Worm (Caenorhabditis elegans) whole organism, L4 larva: ENCODE measurements around the gene T11G6.2.

Experiments used
- F44E2.7 ChIP-seq: fragments of 200-800 bp; sonication (Bioruptor generic); IDR thresholded peaks from 2 replicates; pipeline ENCODE4 v2.1.2; 2022; ENCODE audit warnings: missing genetic modification characterization, missing compliant biosample characterization
- T20F7.1 ChIP-seq: fragments of 200-800 bp; sonication (Bioruptor generic); optimal IDR thresholded peaks from 2 replicates; lab custom pipeline; 2018; ENCODE audit warnings: mild to moderate bottlenecking, missing genetic modification characterization, missing compliant biosample characterization
- ZK337.2 ChIP-seq: fragments of 200-800 bp; sonication (Bioruptor generic); IDR thresholded peaks from 2 replicates; pipeline ENCODE4 v1.3.6; 2022; ENCODE audit warnings: missing genetic modification reagents, missing genetic modification characterization, missing compliant biosample characterization
- aha-1 ChIP-seq: fragments of 150-350 bp; peaks from one replicate; lab custom pipeline; 2014; ENCODE audit warnings: missing biosample characterization, missing genetic modification characterization
- aly-2 ChIP-seq: sonication (generic microtip); optimal IDR thresholded peaks from 2 replicates; lab custom pipeline; 2018; ENCODE audit warnings: missing biosample characterization, missing genetic modification characterization
- ama-1 ChIP-seq: fragments of 150-350 bp; optimal IDR thresholded peaks from 2 replicates; lab custom pipeline; 2014; ENCODE audit warnings: inconsistent platforms, mixed read lengths
- arid-1 ChIP-seq: fragments of 200-800 bp; sonication (Bioruptor generic); conservative IDR thresholded peaks from 2 replicates; pipeline ENCODE4 v1.3.6; 2022; ENCODE audit warnings: missing genetic modification reagents, missing genetic modification characterization, missing compliant biosample characterization
- attf-4 ChIP-seq: sonication (generic microtip); optimal IDR thresholded peaks from 3 replicates; lab custom pipeline; 2017; ENCODE audit warnings: missing biosample characterization, missing genetic modification characterization
- ceh-20 ChIP-seq: fragments of 200-800 bp; sonication (Bioruptor generic); IDR thresholded peaks from 2 replicates; pipeline ENCODE4 v1.3.6; 2022; ENCODE audit warnings: missing genetic modification reagents, missing genetic modification characterization, missing compliant biosample characterization
- ceh-62 ChIP-seq: sonication (generic microtip); optimal IDR thresholded peaks from 2 replicates; lab custom pipeline; 2017; ENCODE audit warnings: missing biosample characterization, missing genetic modification characterization
- ces-1 ChIP-seq: fragments of 150-350 bp; sonication (generic microtip); optimal IDR thresholded peaks from 4 replicates; lab custom pipeline; 2014; ENCODE audit warnings: missing biosample characterization, missing genetic modification reagents, missing genetic modification characterization
- daf-8 ChIP-seq: fragments of 200-800 bp; sonication (Bioruptor generic); IDR thresholded peaks from 2 replicates; pipeline ENCODE4 v1.3.6; 2022; ENCODE audit warnings: missing genetic modification characterization, missing compliant biosample characterization
- duxl-1 ChIP-seq: sonication (generic microtip); optimal IDR thresholded peaks from 2 replicates; lab custom pipeline; 2016; ENCODE audit warnings: mild to moderate bottlenecking, missing genetic modification characterization, moderate library complexity, missing compliant biosample characterization; ENCODE audit not compliant: poor library complexity
- dve-1 ChIP-seq: sonication (generic microtip); optimal IDR thresholded peaks from 2 replicates; lab custom pipeline; 2017; ENCODE audit warnings: antibody characterized with exemption, mild to moderate bottlenecking, missing genetic modification characterization, missing compliant biosample characterization; ENCODE audit not compliant: insufficient read depth
- fos-1 ChIP-seq: fragments of 150-350 bp; optimal IDR thresholded peaks from 2 replicates; lab custom pipeline; 2014; ENCODE audit warnings: missing biosample characterization, missing genetic modification characterization
- gei-8 ChIP-seq: fragments of 200-800 bp; sonication (Bioruptor generic); optimal IDR thresholded peaks from 2 replicates; lab custom pipeline; 2018; ENCODE audit warnings: mild to moderate bottlenecking, missing genetic modification characterization, missing compliant biosample characterization
- hif-1 ChIP-seq, 2 experiments: sonication (generic microtip); optimal IDR thresholded peaks; 2 replicates each; lab custom pipeline; 2016 to 2017; ENCODE audit warnings: missing compliant biosample characterization in 2 of 2, missing genetic modification characterization in 2 of 2, missing genetic modification reagents in 2 of 2, missing genotype in 2 of 2, mild to moderate bottlenecking in 1 of 2
- lim-7 ChIP-seq: fragments of 200-800 bp; sonication (Bioruptor generic); IDR thresholded peaks from 2 replicates; pipeline ENCODE4 v1.3.6; 2022; ENCODE audit warnings: missing genetic modification characterization, missing compliant biosample characterization
- lin-1 ChIP-seq: fragments of 200-800 bp; sonication (Bioruptor generic); IDR thresholded peaks from 2 replicates; pipeline ENCODE4 v1.3.6; 2022; ENCODE audit warnings: missing genetic modification reagents, missing genetic modification characterization, missing compliant biosample characterization
- lin-13 ChIP-seq: fragments of 150-350 bp; optimal IDR thresholded peaks from 2 replicates; lab custom pipeline; 2014; ENCODE audit warnings: missing biosample characterization, missing genetic modification reagents, missing genetic modification characterization
- madf-9 ChIP-seq: fragments of 200-800 bp; sonication (Bioruptor generic); conservative IDR thresholded peaks from 2 replicates; pipeline ENCODE4 v1.3.6; 2022; ENCODE audit warnings: missing genetic modification reagents, missing genetic modification characterization, missing compliant biosample characterization
- mdl-1 ChIP-seq, 2 experiments: fragments of 150-350 bp in 1 of 2; sonication (generic microtip) in 1 of 2; optimal IDR thresholded peaks; 2 replicates each; lab custom pipeline; 2014 to 2017; ENCODE audit warnings: missing biosample characterization in 2 of 2, missing genetic modification characterization in 2 of 2
- mep-1 ChIP-seq: fragments of 150-350 bp; sonication (generic microtip); optimal IDR thresholded peaks from 3 replicates; lab custom pipeline; 2014; ENCODE audit warnings: missing biosample characterization, missing genetic modification characterization
- mes-2 ChIP-seq: sonication (generic microtip); optimal IDR thresholded peaks from 2 replicates; lab custom pipeline; 2016; ENCODE audit warnings: missing genotype, mild to moderate bottlenecking, missing genetic modification characterization, missing compliant biosample characterization; ENCODE audit not compliant: poor library complexity, severe bottlenecking
- mxl-2 ChIP-seq: fragments of 200-800 bp; sonication (Bioruptor generic); conservative IDR thresholded peaks from 2 replicates; pipeline ENCODE4 v1.3.6; 2022; ENCODE audit warnings: missing genetic modification reagents, missing genetic modification characterization, missing compliant biosample characterization
- nhr-10 ChIP-seq: fragments of 150-350 bp; optimal IDR thresholded peaks from 2 replicates; lab custom pipeline; 2014; ENCODE audit warnings: missing biosample characterization, missing genetic modification characterization
- nhr-11 ChIP-seq: fragments of 150-350 bp; optimal IDR thresholded peaks from 2 replicates; lab custom pipeline; 2014; ENCODE audit warnings: missing biosample characterization, missing genetic modification characterization
- nhr-6 ChIP-seq: fragments of 150-350 bp; optimal IDR thresholded peaks from 2 replicates; lab custom pipeline; 2014; ENCODE audit warnings: missing biosample characterization, missing genetic modification characterization
- php-3 ChIP-seq: fragments of 200-800 bp; sonication (Bioruptor generic); IDR thresholded peaks from 2 replicates; pipeline ENCODE4 v1.3.6; 2022; ENCODE audit warnings: missing genetic modification reagents, missing genetic modification characterization, missing compliant biosample characterization
- pqm-1 ChIP-seq: sonication (generic microtip); optimal IDR thresholded peaks from 2 replicates; lab custom pipeline; 2017; ENCODE audit warnings: missing biosample characterization, missing genetic modification characterization
- rbr-2 ChIP-seq: sonication (generic microtip); optimal IDR thresholded peaks from 2 replicates; lab custom pipeline; 2016; ENCODE audit warnings: missing genotype, missing genetic modification characterization, missing compliant biosample characterization
- saeg-2 ChIP-seq: fragments of 200-800 bp; sonication (Bioruptor generic); IDR thresholded peaks from 2 replicates; pipeline ENCODE4 v1.3.6; 2022; ENCODE audit warnings: missing genetic modification reagents, missing genetic modification characterization, missing compliant biosample characterization
- sdz-12 ChIP-seq: fragments of 200-800 bp; sonication (Bioruptor generic); optimal IDR thresholded peaks from 2 replicates; lab custom pipeline; 2018; ENCODE audit warnings: mild to moderate bottlenecking, missing genetic modification characterization, missing compliant biosample characterization
- set-16 ChIP-seq: fragments of 200-800 bp; sonication (Bioruptor generic); IDR thresholded peaks from 2 replicates; pipeline ENCODE4 v1.3.6; 2022; ENCODE audit warnings: missing genetic modification reagents, missing genetic modification characterization, missing compliant biosample characterization
- skn-1 ChIP-seq: fragments of 150-350 bp; optimal IDR thresholded peaks from 2 replicates; lab custom pipeline; 2014; ENCODE audit warnings: missing biosample characterization, missing genetic modification characterization
- tag-97 ChIP-seq: fragments of 200-800 bp; sonication (Bioruptor generic); IDR thresholded peaks from 2 replicates; pipeline ENCODE4 v1.3.6; 2022; ENCODE audit warnings: missing genetic modification characterization, missing compliant biosample characterization
- unc-39 ChIP-seq: sonication (generic microtip); optimal IDR thresholded peaks from 2 replicates; lab custom pipeline; 2017; ENCODE audit warnings: missing biosample characterization, missing genetic modification characterization
- vab-7 ChIP-seq: fragments of 200-800 bp; sonication (Bioruptor generic); IDR thresholded peaks from 2 replicates; pipeline ENCODE4 v1.3.6; 2022; ENCODE audit warnings: missing genetic modification reagents, missing genetic modification characterization, missing compliant biosample characterization
- zfp-3 ChIP-seq: fragments of 200-800 bp; sonication (Bioruptor generic); conservative IDR thresholded peaks from 2 replicates; pipeline ENCODE4 v1.3.6; 2022; ENCODE audit warnings: missing genetic modification reagents, missing genetic modification characterization, missing compliant biosample characterization
- zip-11 ChIP-seq: fragments of 200-800 bp; sonication (Bioruptor generic); IDR thresholded peaks from 2 replicates; pipeline ENCODE4 v1.3.6; 2022; ENCODE audit warnings: missing genetic modification characterization, missing compliant biosample characterization

T11G6.2 gene

ce11 chrIV:10887285-10887684 lies 29.0 kb upstream of the T11G6.2 start, which contains the start of gene F13E9.16:
Gene F13E9.16, minus strand, starts transcription at chrIV:10887385.
- TF ChIP-seq gei-8 (GFP tag; lab: Kevin White, UChicago) (no peak), zip-11 (GFP tag; lab: Robert Waterston, UW) (no peak), saeg-2 (GFP tag; lab: Robert Waterston, UW) (no peak), zfp-3 (GFP tag; lab: Robert Waterston, UW) (no peak), nhr-11 (no peak), attf-4 (tag; lab: Kevin White, UChicago) (no peak), ama-1 (lab: Kevin White, UChicago) (no peak), ceh-62 (tag; lab: Kevin White, UChicago) (no peak), ZK337.2 (GFP tag; lab: Robert Waterston, UW) (no peak), mep-1 (tag; lab: Kevin White, UChicago) (no peak), T20F7.1 (no peak)

ce11 chrIV:10885915-10886314 lies 27.6 kb upstream of the T11G6.2 start, which contains the start of gene srlf-11:
Gene srlf-11, minus strand, starts transcription at chrIV:10886015.
- no peak for TF ChIP-seq unc-39 (tag; lab: Kevin White, UChicago)
- TF ChIP-seq nhr-6 (tag; lab: Kevin White, UChicago): no peak
- TF ChIP-seq arid-1: no peak
- no peak for TF ChIP-seq lin-13 (GFP tag; lab: Kevin White, UChicago)
- no peak for TF ChIP-seq tag-97 (GFP tag; lab: Robert Waterston, UW)
- no peak for TF ChIP-seq daf-8 (GFP tag; lab: Robert Waterston, UW)
- TF ChIP-seq skn-1 (tag; lab: Kevin White, UChicago): no peak
- no peak for TF ChIP-seq duxl-1 (tag; lab: Kevin White, UChicago)
- TF ChIP-seq nhr-10 (tag; lab: Kevin White, UChicago): no peak
- TF ChIP-seq vab-7 (GFP tag; lab: Robert Waterston, UW): no peak
- no peak for TF ChIP-seq ces-1 (GFP tag; lab: Kevin White, UChicago)
- no peak for TF ChIP-seq lin-1 (GFP tag; lab: Robert Waterston, UW)
- no peak for TF ChIP-seq rbr-2
- no peak for TF ChIP-seq sdz-12 (GFP tag; lab: Kevin White, UChicago)
- TF ChIP-seq aly-2 (tag; lab: Kevin White, UChicago): no peak
- TF ChIP-seq fos-1 (tag; lab: Kevin White, UChicago): no peak

- no peak for TF ChIP-seq set-16 (GFP tag; lab: Robert Waterston, UW)
- TF ChIP-seq php-3 (GFP tag; lab: Robert Waterston, UW): no peak
- TF ChIP-seq mes-2 (tag; lab: Kevin White, UChicago): no peak
- TF ChIP-seq ceh-20 (GFP tag; lab: Robert Waterston, UW): no peak
- TF ChIP-seq skn-1 (tag; lab: Kevin White, UChicago): no peak
- no peak for TF ChIP-seq lim-7 (GFP tag; lab: Robert Waterston, UW)
- TF ChIP-seq hif-1 (tag; optimal IDR thresholded peaks at IDR 0.05; lab: Kevin White, UChicago): no peak
- no peak for TF ChIP-seq ZK337.2 (GFP tag; lab: Robert Waterston, UW)
- no peak for TF ChIP-seq nhr-10 (tag; lab: Kevin White, UChicago)
- no peak for TF ChIP-seq mxl-2 (GFP tag; lab: Robert Waterston, UW)
- no peak for TF ChIP-seq madf-9 (GFP tag; lab: Robert Waterston, UW)
- TF ChIP-seq F44E2.7 (GFP tag; lab: Robert Waterston, UW): no peak
- no peak for TF ChIP-seq ces-1 (GFP tag; lab: Kevin White, UChicago)
- TF ChIP-seq unc-39 (tag; lab: Kevin White, UChicago): no peak
Observed at ce11 chrIV:10884263-10884662, 26.0 kb upstream of the T11G6.2 start, which contains the start of gene F13E9.5. Gene F13E9.5, minus strand, starts transcription at chrIV:10884363.

ce11 chrIV:10881230-10881629 lies 22.9 kb upstream of the T11G6.2 start, which contains the start of gene F13E9.13:
Gene F13E9.13, plus strand, starts transcription at chrIV:10881546.
- peak; percentile 80 for TF ChIP-seq dve-1 (tag; lab: Kevin White, UChicago)
- peak in 1 of 2 experiments; percentile 30 for TF ChIP-seq mdl-1 (tag; optimal IDR thresholded peaks at IDR 0.05; lab: Kevin White, UChicago)
- peak; percentile 2 for TF ChIP-seq pqm-1 (tag; lab: Kevin White, UChicago)
- TF ChIP-seq aha-1 (tag; lab: Kevin White, UChicago): no peak
- TF ChIP-seq php-3 (GFP tag; lab: Robert Waterston, UW): peak; percentile 85
- TF ChIP-seq, all 104 proteins: peak for 4
